Worm (Caenorhabditis elegans) whole organism, L4 larva: ENCODE data around the gene F18A1.1.

Experiments used
- D1046.2 ChIP-seq: fragments of 200-800 bp; sonication (Bioruptor generic); IDR thresholded peaks from 2 replicates; pipeline ENCODE4 v1.3.6; 2022; ENCODE audit warnings: missing genetic modification characterization, missing compliant biosample characterization
- dve-1 ChIP-seq: sonication (generic microtip); optimal IDR thresholded peaks from 2 replicates; lab custom pipeline; 2017; ENCODE audit warnings: antibody characterized with exemption, mild to moderate bottlenecking, missing genetic modification characterization, missing compliant biosample characterization; ENCODE audit not compliant: insufficient read depth
- fos-1 ChIP-seq: fragments of 150-350 bp; optimal IDR thresholded peaks from 2 replicates; lab custom pipeline; 2014; ENCODE audit warnings: missing biosample characterization, missing genetic modification characterization
- jun-1 ChIP-seq: fragments of 150-350 bp; optimal IDR thresholded peaks from 2 replicates; lab custom pipeline; 2014; ENCODE audit warnings: missing biosample characterization, missing genetic modification reagents, missing genetic modification characterization
- lin-13 ChIP-seq: fragments of 150-350 bp; optimal IDR thresholded peaks from 2 replicates; lab custom pipeline; 2014; ENCODE audit warnings: missing biosample characterization, missing genetic modification reagents, missing genetic modification characterization
- lin-38 ChIP-seq: fragments of 200-800 bp; sonication (Bioruptor generic); IDR thresholded peaks from 2 replicates; pipeline ENCODE4 v1.3.6; 2022; ENCODE audit warnings: missing genetic modification reagents, missing genetic modification characterization, missing compliant biosample characterization
- nhr-11 ChIP-seq: fragments of 150-350 bp; optimal IDR thresholded peaks from 2 replicates; lab custom pipeline; 2014; ENCODE audit warnings: missing biosample characterization, missing genetic modification characterization
- pha-4 ChIP-seq, 2 experiments: fragments of 150-350 bp in 1 of 2; fragments of 200-800 bp in 1 of 2; sonication (Bioruptor generic) in 1 of 2; IDR thresholded peaks in 1 of 2; optimal IDR thresholded peaks in 1 of 2; 2 replicates each; pipeline versions ENCODE4 v1.3.6 to Lab custom; 2014 to 2022; ENCODE audit warnings: missing genetic modification characterization in 2 of 2, missing genetic modification reagents in 2 of 2, missing biosample characterization in 1 of 2, missing compliant biosample characterization in 1 of 2
- set-16 ChIP-seq: fragments of 200-800 bp; sonication (Bioruptor generic); IDR thresholded peaks from 2 replicates; pipeline ENCODE4 v1.3.6; 2022; ENCODE audit warnings: missing genetic modification reagents, missing genetic modification characterization, missing compliant biosample characterization
- zag-1 ChIP-seq: fragments of 150-350 bp; optimal IDR thresholded peaks from 2 replicates; lab custom pipeline; 2014; ENCODE audit warnings: missing biosample characterization, missing genetic modification characterization
- zfp-3 ChIP-seq: fragments of 200-800 bp; sonication (Bioruptor generic); conservative IDR thresholded peaks from 2 replicates; pipeline ENCODE4 v1.3.6; 2022; ENCODE audit warnings: missing genetic modification reagents, missing genetic modification characterization, missing compliant biosample characterization

ce11 chrII:7640161-7640841 lies 44.4 kb upstream of the F18A1.1 start:
- TF ChIP-seq zag-1 (tag; lab: Kevin White, UChicago) (no peak), pha-4 (GFP tag; IDR thresholded peaks at IDR 0.05; lab: Robert Waterston, UW) (no peak), pha-4 (tag; optimal IDR thresholded peaks at IDR 0.05; lab: Kevin White, UChicago) (no peak), set-16 (0 out of 2 replicates have a peak, but pooled peaks have one; percentile 9), zfp-3 (no peak), dve-1 (no peak), D1046.2 (GFP tag; lab: Robert Waterston, UW) (no peak), fos-1 (tag; lab: Kevin White, UChicago) (no peak), jun-1 (no peak), lin-38 (GFP tag; lab: Robert Waterston, UW) (no peak), lin-13 (no peak), nhr-11 (tag; lab: Kevin White, UChicago) (peak; percentile 64)
